Worm (Caenorhabditis elegans) whole organism, early embryonic: ENCODE measurements around the gene Y15E3A.4.
A peak's percentile ranks its signal among the peaks of the same experiment; 100 is the strongest.

ENCODE experiments used
- B0310.2 ChIP-seq: sonication (generic microtip); optimal IDR thresholded peaks from 2 replicates; lab custom pipeline; 2016; ENCODE audit warnings: mild to moderate bottlenecking, missing genetic modification characterization, missing compliant biosample characterization
- F13C5.2 ChIP-seq: sonication (generic microtip); optimal IDR thresholded peaks from 2 replicates; lab custom pipeline; 2017; ENCODE audit warnings: mild to moderate bottlenecking, missing genetic modification characterization, inconsistent platforms, missing compliant biosample characterization
- aly-1 ChIP-seq: sonication (generic microtip); optimal IDR thresholded peaks from 2 replicates; lab custom pipeline; 2016; ENCODE audit warnings: missing genetic modification characterization, missing compliant biosample characterization
- ama-1 ChIP-seq: fragments of 150-350 bp; optimal IDR thresholded peaks from 2 replicates; lab custom pipeline; 2014
- ceh-13 ChIP-seq: fragments of 200-800 bp; sonication (Bioruptor generic); optimal IDR thresholded peaks from 2 replicates; lab custom pipeline; 2018; ENCODE audit warnings: mild to moderate bottlenecking, missing genetic modification characterization, missing compliant biosample characterization
- ceh-36 ChIP-seq: sonication (generic microtip); optimal IDR thresholded peaks from 2 replicates; lab custom pipeline; 2016; ENCODE audit warnings: missing genetic modification characterization, inconsistent platforms, missing compliant biosample characterization
- ets-7 ChIP-seq: sonication (generic microtip); optimal IDR thresholded peaks from 2 replicates; lab custom pipeline; 2016; ENCODE audit warnings: missing genotype, missing genetic modification characterization, missing compliant biosample characterization
- flt-1 ChIP-seq: fragments of 200-800 bp; sonication (Bioruptor generic); IDR thresholded peaks from 2 replicates; pipeline ENCODE4 v1.3.6; 2022; ENCODE audit warnings: missing genetic modification characterization, missing compliant biosample characterization
- hmbx-1 ChIP-seq: sonication (generic microtip); optimal IDR thresholded peaks from 2 replicates; lab custom pipeline; 2016; ENCODE audit warnings: mild to moderate bottlenecking, missing genetic modification characterization, missing compliant biosample characterization
- hmg-4 ChIP-seq: fragments of 200-800 bp; sonication (Bioruptor generic); optimal IDR thresholded peaks from 2 replicates; lab custom pipeline; 2018; ENCODE audit warnings: mild to moderate bottlenecking, missing genetic modification characterization, missing compliant biosample characterization
- hnd-1 ChIP-seq: sonication (generic microtip); optimal IDR thresholded peaks from 2 replicates; lab custom pipeline; 2016; ENCODE audit warnings: missing genetic modification characterization, missing compliant biosample characterization
- pes-1 ChIP-seq: fragments of 200-800 bp; sonication (Bioruptor generic); IDR thresholded peaks from 2 replicates; pipeline ENCODE4 v1.3.6; 2022; ENCODE audit warnings: missing genetic modification reagents, missing genetic modification characterization, missing compliant biosample characterization
- scrt-1 ChIP-seq: fragments of 200-800 bp; sonication (Bioruptor generic); IDR thresholded peaks from 2 replicates; pipeline ENCODE4 v1.3.6; 2022; ENCODE audit warnings: missing genetic modification characterization, missing compliant biosample characterization
- sea-1 ChIP-seq: fragments of 200-800 bp; sonication (Bioruptor generic); conservative IDR thresholded peaks from 2 replicates; pipeline ENCODE4 v1.3.6; 2022; ENCODE audit warnings: missing genetic modification characterization, missing compliant biosample characterization
- tbx-11 ChIP-seq: fragments of 200-800 bp; sonication (Bioruptor generic); IDR thresholded peaks from 2 replicates; pipeline ENCODE4 v1.3.6; 2022; ENCODE audit warnings: missing genetic modification characterization, missing compliant biosample characterization
- tbx-37 ChIP-seq: fragments of 200-800 bp; sonication (Bioruptor generic); conservative IDR thresholded peaks from 2 replicates; pipeline ENCODE4 v1.3.6; 2022; ENCODE audit warnings: missing genetic modification reagents, missing genetic modification characterization, missing compliant biosample characterization
- tra-4 ChIP-seq: sonication (generic microtip); optimal IDR thresholded peaks from 2 replicates; lab custom pipeline; 2017; ENCODE audit warnings: missing genetic modification characterization, missing compliant biosample characterization

Gene Y15E3A.4

DNA sequence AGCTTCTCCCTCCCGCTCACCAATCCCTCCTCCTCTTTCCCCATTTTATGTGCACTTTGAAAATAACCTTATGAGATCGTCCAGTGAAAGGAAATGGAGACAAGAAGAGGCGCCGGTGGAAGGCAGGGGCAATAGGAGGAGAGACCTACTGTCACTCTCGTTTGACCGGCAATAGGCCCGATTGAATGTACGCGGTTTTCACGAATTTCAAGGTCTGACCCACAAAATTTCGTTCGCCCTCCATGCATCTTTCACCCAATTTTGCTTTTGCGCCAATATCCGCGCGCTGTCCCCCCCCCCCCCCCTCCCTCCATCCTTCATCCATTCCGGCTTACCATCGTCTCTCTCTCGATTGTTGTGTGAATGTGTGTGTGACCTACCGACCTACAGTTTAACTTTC lies 23.1 kb upstream of the Y15E3A.4 start:
- TF ChIP-seq ama-1 (lab: Kevin White, UChicago) (no peak), hmg-4 (peak; percentile 3)

DNA sequence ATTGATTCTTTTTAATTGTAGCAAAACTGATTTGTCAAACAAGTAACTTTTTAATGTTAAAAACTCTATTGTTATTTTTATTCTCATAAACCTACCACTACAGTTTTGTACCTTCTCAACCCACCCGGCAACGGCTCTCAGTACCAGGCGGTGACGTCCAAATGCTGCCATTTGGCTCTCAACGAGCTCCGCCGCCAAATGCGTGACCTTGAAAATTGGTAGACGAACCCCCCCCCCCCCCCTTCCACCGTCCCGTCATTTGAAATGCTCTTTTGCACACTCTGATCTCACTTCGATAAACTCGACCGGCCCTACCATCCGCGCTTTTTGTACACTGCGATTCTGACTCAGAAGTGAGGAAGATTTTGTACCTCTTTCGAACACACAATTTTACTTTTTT lies 22.1 kb upstream of the Y15E3A.4 start:
- no peak for TF ChIP-seq ets-7 (tag; lab: Kevin White, UChicago)
- no peak for TF ChIP-seq ceh-13
- no peak for TF ChIP-seq tbx-11 (GFP tag; lab: Robert Waterston, UW)
- no peak for TF ChIP-seq hmbx-1
- no peak for TF ChIP-seq F13C5.2 (tag; lab: Kevin White, UChicago)
- no peak for TF ChIP-seq ama-1 (lab: Kevin White, UChicago)
- TF ChIP-seq hmg-4, result no peak
- TF ChIP-seq scrt-1 (GFP tag; lab: Robert Waterston, UW), result no peak
- no peak for TF ChIP-seq B0310.2 (tag; lab: Kevin White, UChicago)
- no peak for TF ChIP-seq tbx-37
- TF ChIP-seq aly-1 (tag; lab: Kevin White, UChicago), result no peak
- no peak for TF ChIP-seq hnd-1 (tag; lab: Kevin White, UChicago)
- no peak for TF ChIP-seq sea-1 (GFP tag; lab: Robert Waterston, UW)
- TF ChIP-seq tra-4 (tag; lab: Kevin White, UChicago), result no peak
- no peak for TF ChIP-seq flt-1 (GFP tag; lab: Robert Waterston, UW)

ce11 chrX:15309138-15309537 lies 21.6 kb upstream of the Y15E3A.4 start, which contains the start of gene nhr-91:
Gene nhr-91 (plus strand): TSS chrX:15309369.
- TF ChIP-seq B0310.2 (tag; lab: Kevin White, UChicago) (no peak), hmg-4 (no peak)

DNA sequence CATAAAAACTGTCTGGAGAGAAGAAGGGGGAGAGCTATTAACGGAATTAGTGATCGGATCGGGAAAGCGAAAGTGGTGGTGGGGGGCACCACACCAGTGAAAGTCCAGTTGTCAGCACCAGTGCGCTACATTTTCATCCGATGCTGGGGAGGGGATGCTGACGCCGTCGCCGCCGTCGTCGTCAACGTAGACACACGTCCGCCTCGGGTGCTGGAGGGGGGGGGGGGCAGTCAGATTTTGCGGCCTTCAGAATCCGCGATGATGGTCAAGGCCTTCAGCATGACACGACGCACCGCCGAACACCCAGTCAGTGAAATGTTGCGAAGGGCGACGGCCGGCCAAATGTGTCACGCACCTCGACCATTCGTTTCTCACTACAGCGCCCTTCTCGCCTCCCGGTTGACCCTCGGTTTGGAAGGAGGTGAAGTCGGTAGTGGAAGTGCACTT lies 20.4 kb upstream of the Y15E3A.4 start:
- TF ChIP-seq scrt-1 (GFP tag; lab: Robert Waterston, UW) (no peak), hmg-4 (peak; percentile 19)

DNA sequence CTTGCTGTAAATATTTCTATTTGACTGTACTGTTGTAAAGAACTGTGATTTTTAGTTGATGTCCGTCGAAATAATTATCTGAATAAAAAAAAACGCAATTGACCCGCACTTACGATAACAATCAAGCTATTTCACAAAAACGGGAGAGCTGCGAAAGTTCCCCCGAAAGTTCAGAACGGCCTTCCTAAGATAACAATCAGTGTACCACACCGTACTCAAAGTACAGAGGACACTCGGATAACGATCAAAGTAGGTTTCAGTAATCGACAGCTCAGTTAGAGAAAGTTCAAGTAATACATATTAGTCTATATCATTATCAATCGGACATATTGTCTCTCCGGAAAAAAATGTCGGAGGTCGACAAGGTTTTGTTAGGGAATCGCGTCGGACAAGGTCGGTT lies 19.8 kb upstream of the Y15E3A.4 start:
- TF ChIP-seq B0310.2 (tag; lab: Kevin White, UChicago), result no peak
- TF ChIP-seq tbx-37, result no peak
- TF ChIP-seq aly-1 (tag; lab: Kevin White, UChicago), result no peak
- TF ChIP-seq scrt-1 (GFP tag; lab: Robert Waterston, UW), result no peak
- no peak for TF ChIP-seq tbx-11 (GFP tag; lab: Robert Waterston, UW)
- TF ChIP-seq hmg-4, result no peak
- TF ChIP-seq hmbx-1, result no peak
- no peak for TF ChIP-seq F13C5.2 (tag; lab: Kevin White, UChicago)
- no peak for TF ChIP-seq sea-1 (GFP tag; lab: Robert Waterston, UW)
- TF ChIP-seq pes-1 (GFP tag; lab: Robert Waterston, UW), result no peak
- no peak for TF ChIP-seq tra-4 (tag; lab: Kevin White, UChicago)
- TF ChIP-seq ceh-36 (tag; lab: Kevin White, UChicago), result no peak
- no peak for TF ChIP-seq ets-7 (tag; lab: Kevin White, UChicago)
- no peak for TF ChIP-seq flt-1 (GFP tag; lab: Robert Waterston, UW)
- no peak for TF ChIP-seq ceh-13
- TF ChIP-seq ama-1 (lab: Kevin White, UChicago), result no peak
- TF ChIP-seq hnd-1 (tag; lab: Kevin White, UChicago), result no peak

DNA sequence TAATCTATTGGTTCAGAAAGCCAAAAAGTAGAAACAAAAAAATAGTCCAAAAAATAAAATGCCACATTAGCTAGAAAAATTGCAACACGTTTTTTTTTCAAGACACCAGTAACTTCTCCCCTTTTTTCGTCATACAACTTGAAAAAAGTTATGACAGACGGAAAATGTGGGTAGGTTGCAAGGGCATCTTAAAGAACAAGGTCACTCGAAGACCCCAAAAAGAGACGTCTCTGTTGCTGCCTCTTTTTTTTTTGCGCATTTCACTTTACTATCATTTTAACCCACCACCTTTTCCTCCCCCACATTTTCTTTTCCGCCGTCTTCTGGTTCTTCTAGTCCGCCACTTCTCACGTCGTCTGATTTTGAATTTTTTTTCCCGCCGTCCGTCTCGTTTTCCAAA lies 18.7 kb upstream of the Y15E3A.4 start:
- TF ChIP-seq ceh-13 (no peak), B0310.2 (tag; lab: Kevin White, UChicago) (no peak), tra-4 (tag; lab: Kevin White, UChicago) (no peak), pes-1 (GFP tag; lab: Robert Waterston, UW) (no peak), hnd-1 (tag; lab: Kevin White, UChicago) (no peak), scrt-1 (GFP tag; lab: Robert Waterston, UW) (no peak), flt-1 (GFP tag; lab: Robert Waterston, UW) (no peak), sea-1 (GFP tag; lab: Robert Waterston, UW) (no peak), ets-7 (tag; lab: Kevin White, UChicago) (no peak), hmg-4 (no peak)

- no peak for TF ChIP-seq hnd-1 (tag; lab: Kevin White, UChicago)
- TF ChIP-seq flt-1 (GFP tag; lab: Robert Waterston, UW), result no peak
- no peak for TF ChIP-seq hmbx-1
- TF ChIP-seq ama-1 (lab: Kevin White, UChicago), result no peak
- no peak for TF ChIP-seq ceh-13
- no peak for TF ChIP-seq pes-1 (GFP tag; lab: Robert Waterston, UW)
- TF ChIP-seq B0310.2 (tag; lab: Kevin White, UChicago), result no peak
- TF ChIP-seq scrt-1 (GFP tag; lab: Robert Waterston, UW), result no peak
- TF ChIP-seq hmg-4, result no peak
- no peak for TF ChIP-seq tbx-37
These were observed 18.1 kb upstream of the Y15E3A.4 start for ce11 chrX:15312681-15313080.

DNA sequence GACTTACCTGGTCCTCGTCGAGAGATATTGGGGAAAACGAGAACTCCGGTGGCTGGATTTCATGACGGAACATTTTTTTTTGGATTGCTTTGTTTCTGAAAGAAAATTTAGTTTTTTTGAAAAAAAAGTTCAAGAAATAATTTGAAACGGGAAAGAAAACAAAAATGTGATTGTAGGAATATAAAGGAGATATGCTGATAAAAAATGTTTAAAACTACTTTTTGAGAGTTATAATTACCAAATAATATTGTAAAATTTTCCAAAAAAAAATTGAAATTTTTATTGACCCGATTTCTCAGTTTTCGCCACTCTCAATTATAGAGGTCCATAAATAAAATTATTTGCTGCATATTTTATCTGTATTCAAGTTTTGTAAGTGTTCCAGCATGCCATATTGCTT lies 13.6 kb upstream of the Y15E3A.4 start, which contains the start of gene glb-28:
Gene glb-28, minus strand, starts transcription at position 101 of the 400 bp plus-strand sequence.
- TF ChIP-seq flt-1 (GFP tag; lab: Robert Waterston, UW), result no peak
- TF ChIP-seq tbx-11 (GFP tag; lab: Robert Waterston, UW), result no peak
- no peak for TF ChIP-seq pes-1 (GFP tag; lab: Robert Waterston, UW)
- no peak for TF ChIP-seq hmg-4
- TF ChIP-seq ama-1 (lab: Kevin White, UChicago), result no peak
- no peak for TF ChIP-seq aly-1 (tag; lab: Kevin White, UChicago)
- no peak for TF ChIP-seq scrt-1 (GFP tag; lab: Robert Waterston, UW)
- TF ChIP-seq tra-4 (tag; lab: Kevin White, UChicago), result no peak
- TF ChIP-seq ets-7 (tag; lab: Kevin White, UChicago), result no peak
- no peak for TF ChIP-seq ceh-13
- no peak for TF ChIP-seq tbx-37
- no peak for TF ChIP-seq B0310.2 (tag; lab: Kevin White, UChicago)
- TF ChIP-seq hnd-1 (tag; lab: Kevin White, UChicago), result no peak
- no peak for TF ChIP-seq hmbx-1
- TF ChIP-seq sea-1 (GFP tag; lab: Robert Waterston, UW), result no peak
- TF ChIP-seq ceh-36 (tag; lab: Kevin White, UChicago), result no peak
- TF ChIP-seq F13C5.2 (tag; lab: Kevin White, UChicago), result no peak
